Worm (Caenorhabditis elegans) whole organism, L4 larva: ENCODE results near the gene T28A11.3.

Experiments used
- F49E8.2 ChIP-seq: sonication (generic microtip); optimal IDR thresholded peaks from 2 replicates; lab custom pipeline; 2016; ENCODE audit warnings: missing compliant biosample characterization, mild to moderate bottlenecking, missing genetic modification characterization, borderline replicate concordance
- jun-1 ChIP-seq: fragments of 150-350 bp; optimal IDR thresholded peaks from 2 replicates; lab custom pipeline; 2014; ENCODE audit warnings: missing biosample characterization, missing genetic modification reagents, missing genetic modification characterization
- unc-62 ChIP-seq, 3 experiments: fragments of 150-350 bp in 1 of 3; sonication (generic microtip); optimal IDR thresholded peaks in 2 of 3; peaks in 1 of 3; 1 replicate in 1 of 3; 2 replicates in 2 of 3; lab custom pipeline; 2014 to 2017; ENCODE audit warnings: missing biosample characterization in 3 of 3, missing genetic modification characterization in 3 of 3, missing genetic modification reagents in 3 of 3, missing genotype in 1 of 3

ce11 chrV:3242984-3243383 lies 32.1 kb upstream of the T28A11.3 start, which contains the start of gene gst-23:
- TF ChIP-seq unc-62 (GFP tag; optimal IDR thresholded peaks at IDR 0.05 in 1 of 2; lab: Kevin White, UChicago) (no peak), unc-62 (tag; optimal IDR thresholded peaks at IDR 0.05; lab: Kevin White, UChicago) (no peak), jun-1 (tag; lab: Kevin White, UChicago) (no peak), F49E8.2 (tag; lab: Kevin White, UChicago) (no peak)
